Fruit fly (Drosophila melanogaster): ENCODE measurements around the gene Ptip.

Ptip gene

dm6 chr3L:14036867-14037313, 8.0 kb upstream of the Ptip start, which contains the start of gene Hsp110 (continued):
- TF ChIP-seq onecut (GFP tag; IDR thresholded peaks at IDR 0.05) (peak; percentile 66), Mes4 (GFP tag; optimal IDR thresholded peaks at IDR 0.05) (no peak), HLH4C (GFP tag; IDR thresholded peaks at IDR 0.05; ENCODE audit: partially characterized antibody) (peak; percentile 98), CG32772 (GFP tag; IDR thresholded peaks at IDR 0.05) (peak; percentile 55; the same call in 1 of the 2 replicates), gce (GFP tag; IDR thresholded peaks at IDR 0.05) (no peak), Nf-YC (tag; optimal IDR thresholded peaks at IDR 0.05) (peak; percentile 32), lilli (GFP tag; optimal IDR thresholded peaks at IDR 0.05) (peak; percentile 62), BEAF-32 (GFP tag; optimal IDR thresholded peaks at IDR 0.05) (peak; percentile 98), Dip3 (GFP tag; optimal IDR thresholded peaks at IDR 0.05) (peak; percentile 99), Hmr (GFP tag; optimal IDR thresholded peaks at IDR 0.05) (no peak), unc-4 (GFP tag; IDR thresholded peaks at IDR 0.05; ENCODE audit: partially characterized antibody) (peak; percentile 99), lola (GFP tag; optimal IDR thresholded peaks at IDR 0.05) (no peak), vvl (GFP tag; IDR thresholded peaks at IDR 0.05) (peak; percentile 24; the same call in 1 of the 2 replicates), CG8359 (GFP tag; optimal IDR thresholded peaks at IDR 0.05; ENCODE audit: borderline replicate concordance) (no peak), CHES-1-like (GFP tag; optimal IDR thresholded peaks at IDR 0.05) (peak; percentile 74), Ptx1 (GFP tag; IDR thresholded peaks at IDR 0.05) (no peak), CG6254 (GFP tag; optimal IDR thresholded peaks at IDR 0.05) (peak; percentile 56), CG13424 (tag; optimal IDR thresholded peaks at IDR 0.05) (peak; percentile 3), Antp (GFP tag; optimal IDR thresholded peaks at IDR 0.05) (no peak), CG34376 (GFP tag; optimal IDR thresholded peaks at IDR 0.05) (peak; percentile 72), Dad (GFP tag; optimal IDR thresholded peaks at IDR 0.05) (peak; percentile 8), Doc3 (GFP tag; IDR thresholded peaks at IDR 0.05; ENCODE audit: partially characterized antibody) (peak; percentile 95), exex (tag; optimal IDR thresholded peaks at IDR 0.05) (peak; percentile 69), Nf-YB (GFP tag; optimal IDR thresholded peaks at IDR 0.05) (peak; percentile 29), CG1832 (GFP tag; optimal IDR thresholded peaks at IDR 0.05) (peak; percentile 60), CG17361 (GFP tag; IDR thresholded peaks at IDR 0.05) (peak; percentile 26; the same call in 1 of the 3 replicates), nerfin-2 (GFP tag; IDR thresholded peaks at IDR 0.05; ENCODE audit: partially characterized antibody) (peak; percentile 98), gsb-n (tag; optimal IDR thresholded peaks at IDR 0.05) (peak; percentile 47), bab2 (GFP tag; optimal IDR thresholded peaks at IDR 0.05) (no peak), Kr (GFP tag; optimal IDR thresholded peaks at IDR 0.05) (no peak), CrebB (tag; optimal IDR thresholded peaks at IDR 0.05) (peak; percentile 23), CG10462 (GFP tag; optimal IDR thresholded peaks at IDR 0.05) (no peak), grn (GFP tag; optimal IDR thresholded peaks at IDR 0.05) (peak; percentile 80), nmo (GFP tag; optimal IDR thresholded peaks at IDR 0.05) (peak; percentile 53), fd96Cb (tag; optimal IDR thresholded peaks at IDR 0.05) (no peak), phol (tag; optimal IDR thresholded peaks at IDR 0.05) (peak; percentile 34), CG14965 (GFP tag; optimal IDR thresholded peaks at IDR 0.05; ENCODE audit: borderline replicate concordance) (no peak), chm (GFP tag; IDR thresholded peaks at IDR 0.05) (no peak), YL-1 (GFP tag; optimal IDR thresholded peaks at IDR 0.05) (peak; percentile 58), pros (GFP tag; optimal IDR thresholded peaks at IDR 0.05) (no peak), grau (tag; optimal IDR thresholded peaks at IDR 0.05) (peak; percentile 16), kay (GFP tag; optimal IDR thresholded peaks at IDR 0.05) (no peak), Sin3A (optimal IDR thresholded peaks at IDR 0.05) (peak; percentile 43), rib (GFP tag; IDR thresholded peaks at IDR 0.05) (peak; percentile 81), CG30431 (GFP tag; optimal IDR thresholded peaks at IDR 0.05) (no peak), CG30020 (tag; optimal IDR thresholded peaks at IDR 0.05) (peak; percentile 32), Adf1 (GFP tag; IDR thresholded peaks at IDR 0.05) (0 out of 2 replicates have a peak, but pooled peaks have one; percentile 14), Med (GFP tag) (peak; percentile 89), CTCF (GFP tag; optimal IDR thresholded peaks at IDR 0.05) (peak; percentile 9), schlank (tag; optimal IDR thresholded peaks at IDR 0.05) (no peak), vnd (GFP tag; IDR thresholded peaks at IDR 0.05; ENCODE audit: partially characterized antibody) (peak; percentile 99)
